Fruit fly (Drosophila melanogaster): ENCODE results near the gene CG14820.

The CG14820 gene

DNA sequence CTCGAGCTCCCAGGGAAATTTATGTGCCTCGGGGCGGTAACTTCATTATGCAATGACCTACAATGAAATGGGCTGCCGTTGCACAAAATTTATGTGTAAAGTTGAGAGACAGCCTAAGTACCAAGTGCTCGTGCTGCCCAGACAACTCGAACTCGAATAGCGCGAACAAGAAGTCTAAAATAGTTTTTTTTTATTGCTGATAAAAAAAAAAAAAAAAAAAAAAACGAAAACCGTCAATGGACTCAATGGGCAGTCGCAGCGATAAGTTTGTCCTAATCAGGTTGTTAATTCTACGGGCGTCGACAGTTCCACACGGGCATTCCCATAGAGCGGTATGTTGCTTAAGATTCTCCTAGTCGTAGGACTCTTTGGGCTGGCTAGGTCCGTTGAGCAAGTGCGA is at the start of gene CG14820:
TSS of gene CG14820 (plus strand) at position 301 of the 400 bp plus-strand sequence.
- TF ChIP-seq sv (GFP tag; optimal IDR thresholded peaks at IDR 0.05) (no peak), Abd-B (GFP tag; optimal IDR thresholded peaks at IDR 0.05) (no peak), rgr (GFP tag; optimal IDR thresholded peaks at IDR 0.05) (no peak), Mio (GFP tag; optimal IDR thresholded peaks at IDR 0.05) (no peak), Dif (GFP tag; optimal IDR thresholded peaks at IDR 0.05; ENCODE audit: partially characterized antibody) (no peak), dmrt93B (GFP tag; optimal IDR thresholded peaks at IDR 0.05) (no peak), Sp1 (GFP tag; optimal IDR thresholded peaks at IDR 0.05) (no peak), dl (GFP tag; optimal IDR thresholded peaks at IDR 0.05; ENCODE audit: insufficient read depth in 1 of 2, partially characterized antibody in 2 of 2) (no peak), CrebA (GFP tag; optimal IDR thresholded peaks at IDR 0.05; ENCODE audit: borderline replicate concordance) (no peak), GATAd (GFP tag; optimal IDR thresholded peaks at IDR 0.05) (no peak), Hr83 (GFP tag; optimal IDR thresholded peaks at IDR 0.05; ENCODE audit: poor library complexity, severe bottlenecking) (no peak), tai (GFP tag; optimal IDR thresholded peaks at IDR 0.05) (no peak), h (GFP tag; optimal IDR thresholded peaks at IDR 0.05) (no peak), Hnf4 (GFP tag; optimal IDR thresholded peaks at IDR 0.05) (no peak), brk (GFP tag; optimal IDR thresholded peaks at IDR 0.05) (no peak), dsf (GFP tag; optimal IDR thresholded peaks at IDR 0.05; ENCODE audit: borderline replicate concordance) (no peak)

DNA sequence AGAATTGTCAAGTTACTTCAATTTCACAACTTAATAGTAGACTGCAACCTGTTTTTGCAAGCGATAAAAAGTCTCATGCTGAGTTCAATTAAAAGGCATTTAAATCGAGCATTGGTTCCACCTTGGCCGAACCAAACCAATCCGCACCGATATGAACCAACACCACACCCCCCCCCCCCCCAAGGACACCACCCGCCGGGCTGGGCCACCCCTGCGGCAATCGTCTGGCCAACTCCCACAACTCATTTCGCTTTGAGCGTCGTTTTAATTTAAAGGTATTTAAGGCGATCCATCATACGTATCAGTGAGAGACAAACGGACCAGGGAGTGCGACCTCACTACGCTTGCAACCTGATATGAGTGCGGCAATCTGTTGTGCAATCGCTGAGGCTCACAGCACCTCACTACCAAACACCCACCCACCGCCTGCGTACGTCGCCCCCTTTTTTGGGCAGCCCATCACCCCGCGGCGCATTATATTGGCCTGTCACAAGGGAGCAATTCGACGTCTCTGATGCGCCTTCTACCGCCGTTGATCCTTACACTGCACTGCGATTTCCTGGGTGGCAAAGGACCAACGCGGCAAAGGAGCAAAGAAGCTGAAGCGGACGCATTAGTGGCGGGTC is 47.7 kb upstream of the CG14820 start:
- TF ChIP-seq dsf (GFP tag; optimal IDR thresholded peaks at IDR 0.05; ENCODE audit: borderline replicate concordance) (no peak), CG32264 (GFP tag; optimal IDR thresholded peaks at IDR 0.05) (no peak), Dfd (GFP tag; optimal IDR thresholded peaks at IDR 0.05) (peak; percentile 98), Dif (GFP tag; optimal IDR thresholded peaks at IDR 0.05; ENCODE audit: partially characterized antibody) (no peak)

DNA sequence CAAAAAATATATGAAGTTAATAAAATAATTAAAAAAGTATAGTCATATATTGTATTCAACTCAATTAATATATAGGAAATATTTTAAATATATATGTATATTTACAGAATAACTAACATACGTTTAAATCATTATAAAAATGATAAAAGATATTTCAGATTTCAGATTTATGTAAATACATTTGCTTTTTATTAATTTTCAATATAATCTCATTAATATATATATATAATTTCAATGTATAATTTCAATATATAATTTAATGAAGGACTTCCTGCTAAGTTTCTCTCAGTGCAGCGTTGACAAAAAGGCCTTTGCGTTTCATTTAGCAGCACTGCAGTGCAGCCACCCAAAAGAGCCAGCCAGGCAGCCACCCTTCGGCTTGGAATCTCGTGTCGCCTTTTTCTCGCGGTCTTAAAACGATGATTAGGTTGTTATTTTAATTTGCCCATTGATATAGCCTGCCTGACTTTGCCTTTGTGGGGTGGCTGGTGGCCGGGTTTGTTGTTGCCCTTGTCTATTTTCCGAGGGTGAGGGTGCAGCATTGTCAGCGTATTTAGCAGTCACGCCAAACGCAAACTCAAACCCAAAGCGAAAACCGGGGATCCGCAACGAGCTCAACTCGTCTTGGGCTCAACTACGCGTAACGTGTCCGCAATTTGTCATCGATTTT is 46.9 kb upstream of the CG14820 start:
- TF ChIP-seq Rel (GFP tag; optimal IDR thresholded peaks at IDR 0.05) (no peak), Rel (tag; optimal IDR thresholded peaks at IDR 0.05) (no peak), Dfd (GFP tag; optimal IDR thresholded peaks at IDR 0.05) (no peak), fru (GFP tag; optimal IDR thresholded peaks at IDR 0.05) (no peak), h (GFP tag; optimal IDR thresholded peaks at IDR 0.05) (no peak)

DNA sequence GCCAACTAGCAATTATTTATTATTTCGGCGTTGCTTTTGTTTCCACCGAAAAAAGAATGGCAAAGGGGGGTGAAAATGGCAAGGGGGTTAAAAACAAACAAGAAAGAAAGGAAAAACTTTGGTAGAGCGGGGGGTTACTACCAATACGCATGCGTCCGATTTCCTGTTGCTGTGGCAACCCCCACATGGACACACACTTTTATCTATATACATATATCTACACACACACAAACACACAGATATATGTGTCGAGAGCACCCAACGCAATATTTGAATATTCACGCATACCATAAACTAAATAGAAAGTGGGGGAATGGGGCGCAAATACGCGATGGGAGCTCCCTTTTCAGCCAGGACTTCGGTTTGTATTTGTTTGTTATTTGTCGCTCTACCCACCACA is 33.4 kb upstream of the CG14820 start:
- no peak for TF ChIP-seq OdsH (GFP tag; optimal IDR thresholded peaks at IDR 0.05)
- TF ChIP-seq rgr (GFP tag; optimal IDR thresholded peaks at IDR 0.05), result no peak
- TF ChIP-seq pan (optimal IDR thresholded peaks at IDR 0.05), result no peak
- TF ChIP-seq dsf (GFP tag; optimal IDR thresholded peaks at IDR 0.05; ENCODE audit: borderline replicate concordance), result no peak
- TF ChIP-seq ey (GFP tag; optimal IDR thresholded peaks at IDR 0.05), result no peak
- TF ChIP-seq jim (GFP tag; optimal IDR thresholded peaks at IDR 0.05), result no peak
- TF ChIP-seq Vsx2 (GFP tag; optimal IDR thresholded peaks at IDR 0.05; ENCODE audit: partially characterized antibody), result no peak
- no peak for TF ChIP-seq Hr83 (GFP tag; optimal IDR thresholded peaks at IDR 0.05; ENCODE audit: poor library complexity, severe bottlenecking)
- no peak for TF ChIP-seq Myc (optimal IDR thresholded peaks at IDR 0.05)
- no peak for TF ChIP-seq tai (GFP tag; optimal IDR thresholded peaks at IDR 0.05)
- no peak for TF ChIP-seq N (GFP tag; optimal IDR thresholded peaks at IDR 0.05)
- no peak for TF ChIP-seq dmrt93B (GFP tag; optimal IDR thresholded peaks at IDR 0.05)
- no peak for TF ChIP-seq fru (GFP tag; optimal IDR thresholded peaks at IDR 0.05)
- TF ChIP-seq CG32264 (GFP tag; optimal IDR thresholded peaks at IDR 0.05), result no peak
- no peak for TF ChIP-seq CrebA (GFP tag; optimal IDR thresholded peaks at IDR 0.05; ENCODE audit: borderline replicate concordance)
- TF ChIP-seq sage (GFP tag; optimal IDR thresholded peaks at IDR 0.05), result no peak
- TF ChIP-seq br (GFP tag; optimal IDR thresholded peaks at IDR 0.05), result no peak
- no peak for TF ChIP-seq lola (GFP tag; optimal IDR thresholded peaks at IDR 0.05)
- no peak for TF ChIP-seq CG9705 (GFP tag; optimal IDR thresholded peaks at IDR 0.05)
- no peak for TF ChIP-seq dl (GFP tag; optimal IDR thresholded peaks at IDR 0.05; ENCODE audit: insufficient read depth in 1 of 2, partially characterized antibody in 2 of 2)

All from whole organism, wandering third instar larva.